Worm (Caenorhabditis elegans) whole organism, young adult: ENCODE results near the gene ZK546.2.

Experiments
- B0336.3 ChIP-seq: fragments of 200-800 bp; sonication (Bioruptor generic); IDR thresholded peaks from 2 replicates; pipeline ENCODE4 v1.3.6; 2022; ENCODE audit warnings: missing genetic modification characterization, missing compliant biosample characterization
- C06A6.2 ChIP-seq: fragments of 200-800 bp; sonication (Bioruptor generic); conservative IDR thresholded peaks from 2 replicates; pipeline ENCODE4 v1.3.6; 2022; ENCODE audit warnings: missing genetic modification characterization, missing compliant biosample characterization
- D2030.7 ChIP-seq: fragments of 200-800 bp; sonication (Bioruptor generic); IDR thresholded peaks from 2 replicates; pipeline ENCODE4 v1.3.6; 2022; ENCODE audit warnings: missing genetic modification reagents, missing genetic modification characterization, missing compliant biosample characterization
- F22D6.2 ChIP-seq: sonication (generic microtip); optimal IDR thresholded peaks from 2 replicates; lab custom pipeline; 2016; ENCODE audit warnings: mild to moderate bottlenecking, missing genetic modification characterization, missing compliant biosample characterization
- F23B12.7 ChIP-seq: sonication (generic microtip); optimal IDR thresholded peaks from 2 replicates; lab custom pipeline; 2017; ENCODE audit warnings: missing genetic modification characterization, mild to moderate bottlenecking, missing compliant biosample characterization, antibody characterized with exemption, moderate library complexity; ENCODE audit not compliant: insufficient read depth
- F49E8.2 ChIP-seq: sonication (generic microtip); optimal IDR thresholded peaks from 3 replicates; lab custom pipeline; 2017; ENCODE audit warnings: missing genetic modification characterization, mild to moderate bottlenecking, missing compliant biosample characterization, antibody characterized with exemption, moderate library complexity; ENCODE audit not compliant: insufficient read depth
- K12H6.12 ChIP-seq: fragments of 200-800 bp; sonication (Bioruptor generic); optimal IDR thresholded peaks from 2 replicates; lab custom pipeline; 2018; ENCODE audit warnings: mild to moderate bottlenecking, missing genetic modification characterization, missing compliant biosample characterization
- Y53G8AR.9 ChIP-seq: fragments of 200-800 bp; sonication (Bioruptor generic); conservative IDR thresholded peaks from 2 replicates; pipeline ENCODE4 v1.3.6; 2022; ENCODE audit warnings: missing genetic modification reagents, missing genetic modification characterization, missing compliant biosample characterization
- aptf-2 ChIP-seq: fragments of 200-800 bp; sonication (Bioruptor generic); conservative IDR thresholded peaks from 2 replicates; pipeline ENCODE4 v1.3.6; 2022; ENCODE audit warnings: missing genetic modification reagents, missing genetic modification characterization, missing compliant biosample characterization
- atf-7 ChIP-seq: sonication (generic microtip); optimal IDR thresholded peaks from 2 replicates; lab custom pipeline; 2017; ENCODE audit warnings: mild to moderate bottlenecking, missing genetic modification characterization, missing compliant biosample characterization
- attf-3 ChIP-seq: fragments of 200-800 bp; sonication (Bioruptor generic); conservative IDR thresholded peaks from 2 replicates; pipeline ENCODE4 v1.3.6; 2022; ENCODE audit warnings: missing genetic modification reagents, missing genetic modification characterization, missing compliant biosample characterization
- attf-5 ChIP-seq: fragments of 200-800 bp; sonication (Bioruptor generic); optimal IDR thresholded peaks from 2 replicates; lab custom pipeline; 2018; ENCODE audit warnings: mild to moderate bottlenecking, missing genetic modification characterization, missing compliant biosample characterization
- cebp-1 ChIP-seq, 2 experiments: fragments of 200-800 bp in 1 of 2; sonication (Bioruptor generic) in 1 of 2; sonication (generic microtip) in 1 of 2; IDR thresholded peaks in 1 of 2; optimal IDR thresholded peaks in 1 of 2; 2 replicates each; pipeline versions ENCODE4 v1.3.6 to Lab custom; 2017 to 2022; ENCODE audit warnings: missing compliant biosample characterization in 2 of 2, missing genetic modification characterization in 2 of 2, mild to moderate bottlenecking in 1 of 2, missing genetic modification reagents in 1 of 2, moderate library complexity in 1 of 2
- ceh-27 ChIP-seq: fragments of 200-800 bp; sonication (Bioruptor generic); optimal IDR thresholded peaks from 2 replicates; lab custom pipeline; 2018; ENCODE audit warnings: mild to moderate bottlenecking, missing genetic modification characterization, moderate library complexity, missing compliant biosample characterization
- chd-7 ChIP-seq: sonication (generic microtip); optimal IDR thresholded peaks from 2 replicates; lab custom pipeline; 2016; ENCODE audit warnings: mild to moderate bottlenecking, missing genetic modification characterization, moderate library complexity, missing compliant biosample characterization
- dox-1 ChIP-seq: fragments of 200-800 bp; sonication (Bioruptor generic); IDR thresholded peaks from 2 replicates; pipeline ENCODE4 v1.3.6; 2022; ENCODE audit warnings: missing genetic modification reagents, missing genetic modification characterization, missing compliant biosample characterization
- dpl-1 ChIP-seq: fragments of 150-350 bp; optimal IDR thresholded peaks from 2 replicates; lab custom pipeline; 2014; ENCODE audit warnings: missing biosample characterization, missing genetic modification reagents, missing genetic modification characterization
- efl-1 ChIP-seq: fragments of 150-350 bp; optimal IDR thresholded peaks from 2 replicates; lab custom pipeline; 2014; ENCODE audit warnings: missing biosample characterization, missing genetic modification reagents, missing genetic modification characterization
- ekl-4 ChIP-seq: fragments of 200-800 bp; sonication (Bioruptor generic); IDR thresholded peaks from 2 replicates; pipeline ENCODE4 v1.3.6; 2022; ENCODE audit warnings: missing genetic modification reagents, missing genetic modification characterization, missing compliant biosample characterization
- hmg-1.2 ChIP-seq: fragments of 200-800 bp; sonication (Bioruptor generic); IDR thresholded peaks from 2 replicates; pipeline ENCODE4 v1.3.6; 2022; ENCODE audit warnings: missing genetic modification reagents, missing genetic modification characterization, missing compliant biosample characterization
- lin-35 ChIP-seq, 3 experiments: fragments of 150-350 bp in 2 of 3; sonication (generic microtip) in 1 of 3; optimal IDR thresholded peaks; 2 replicates each; lab custom pipeline; 2014 to 2018; ENCODE audit warnings: missing biosample characterization in 3 of 3, missing genetic modification characterization in 3 of 3, missing genetic modification reagents in 3 of 3
- lsl-1 ChIP-seq: fragments of 200-800 bp; sonication (Bioruptor generic); optimal IDR thresholded peaks from 2 replicates; lab custom pipeline; 2018; ENCODE audit warnings: mild to moderate bottlenecking, missing genetic modification characterization, moderate library complexity, missing compliant biosample characterization
- madf-3 ChIP-seq: fragments of 200-800 bp; sonication (Bioruptor generic); IDR thresholded peaks from 2 replicates; pipeline ENCODE4 v1.3.6; 2022; ENCODE audit warnings: missing genetic modification reagents, missing genetic modification characterization, missing compliant biosample characterization
- madf-6 ChIP-seq: fragments of 200-800 bp; sonication (Bioruptor generic); IDR thresholded peaks from 2 replicates; pipeline ENCODE4 v1.3.6; 2022; ENCODE audit warnings: missing genetic modification reagents, missing genetic modification characterization, missing compliant biosample characterization
- mcd-1 ChIP-seq: fragments of 200-800 bp; sonication (Bioruptor generic); IDR thresholded peaks from 2 replicates; pipeline ENCODE4 v1.3.6; 2022; ENCODE audit warnings: missing genetic modification reagents, missing genetic modification characterization, missing compliant biosample characterization
- nfya-2 ChIP-seq: fragments of 200-800 bp; sonication (Bioruptor generic); IDR thresholded peaks from 2 replicates; pipeline ENCODE4 v1.3.6; 2022; ENCODE audit warnings: missing genetic modification reagents, missing genetic modification characterization, missing compliant biosample characterization
- nhr-120 ChIP-seq: fragments of 200-800 bp; sonication (Bioruptor generic); IDR thresholded peaks from 2 replicates; pipeline ENCODE4 v1.3.6; 2022; ENCODE audit warnings: missing genetic modification characterization, missing compliant biosample characterization
- nhr-80 ChIP-seq: sonication (generic microtip); optimal IDR thresholded peaks from 2 replicates; lab custom pipeline; 2016; ENCODE audit warnings: missing genetic modification characterization, missing compliant biosample characterization
- pbrm-1 ChIP-seq: fragments of 200-800 bp; sonication (Bioruptor generic); IDR thresholded peaks from 2 replicates; pipeline ENCODE4 v1.3.6; 2022; ENCODE audit warnings: missing genetic modification reagents, missing genetic modification characterization, missing compliant biosample characterization
- pha-4 ChIP-seq: fragments of 150-350 bp; sonication (generic microtip); optimal IDR thresholded peaks from 2 replicates; lab custom pipeline; 2014; ENCODE audit warnings: missing biosample characterization, missing genetic modification reagents, missing genetic modification characterization
- rcor-1 ChIP-seq: fragments of 200-800 bp; sonication (Bioruptor generic); IDR thresholded peaks from 2 replicates; pipeline ENCODE4 v1.3.6; 2022; ENCODE audit warnings: missing genetic modification reagents, missing genetic modification characterization, missing compliant biosample characterization
- repo-1 ChIP-seq: sonication (generic microtip); optimal IDR thresholded peaks from 2 replicates; lab custom pipeline; 2017; ENCODE audit warnings: mild to moderate bottlenecking, missing genetic modification characterization, missing compliant biosample characterization
- rpc-1 ChIP-seq, 2 experiments: fragments of 150-350 bp in 1 of 2; sonication (generic microtip) in 1 of 2; optimal IDR thresholded peaks; 2 replicates each; lab custom pipeline; 2014 to 2018; ENCODE audit warnings: missing biosample characterization in 1 of 2, missing genetic modification characterization in 1 of 2, missing genetic modification reagents in 1 of 2, missing genotype in 1 of 2
- snpc-1.3 ChIP-seq: sonication (generic microtip); optimal IDR thresholded peaks from 2 replicates; lab custom pipeline; 2017; ENCODE audit warnings: missing genetic modification characterization, mild to moderate bottlenecking, missing compliant biosample characterization, antibody characterized with exemption, moderate library complexity, missing genotype, missing genetic modification reagents; ENCODE audit not compliant: insufficient read depth
- snpc-3.4 ChIP-seq: sonication (generic microtip); optimal IDR thresholded peaks from 2 replicates; lab custom pipeline; 2017; ENCODE audit warnings: missing genetic modification characterization, mild to moderate bottlenecking, missing compliant biosample characterization, antibody characterized with exemption, moderate library complexity, missing genotype, missing genetic modification reagents
- snpc-4 ChIP-seq, 5 experiments: fragments of 150-350 bp in 1 of 5; sonication (generic microtip) in 4 of 5; optimal IDR thresholded peaks; 2 replicates each; lab custom pipeline; 2014 to 2018; ENCODE audit warnings: missing genetic modification characterization in 5 of 5, missing biosample characterization in 3 of 5, antibody characterized with exemption in 2 of 5, mild to moderate bottlenecking in 2 of 5, missing compliant biosample characterization in 2 of 5, missing genotype in 2 of 5, moderate library complexity in 2 of 5, missing genetic modification reagents in 1 of 5
- tbp1 ChIP-seq: fragments of 200-800 bp; sonication (Bioruptor generic); optimal IDR thresholded peaks from 2 replicates; lab custom pipeline; 2018; ENCODE audit warnings: mild to moderate bottlenecking, missing genetic modification characterization, missing compliant biosample characterization
- unc-130 ChIP-seq: sonication (generic microtip); optimal IDR thresholded peaks from 2 replicates; lab custom pipeline; 2016; ENCODE audit warnings: missing genetic modification reagents, missing genetic modification characterization, missing compliant biosample characterization
- zfh-2 ChIP-seq: fragments of 200-800 bp; sonication (Bioruptor generic); conservative IDR thresholded peaks from 2 replicates; pipeline ENCODE4 v1.3.6; 2022; ENCODE audit warnings: missing genetic modification reagents, missing genetic modification characterization, missing compliant biosample characterization
- ztf-28 ChIP-seq: fragments of 200-800 bp; sonication (Bioruptor generic); IDR thresholded peaks from 2 replicates; pipeline ENCODE4 v1.3.6; 2022; ENCODE audit warnings: missing genetic modification reagents, missing genetic modification characterization, missing compliant biosample characterization
- ztf-6 ChIP-seq: fragments of 200-800 bp; sonication (Bioruptor generic); IDR thresholded peaks from 2 replicates; pipeline ENCODE4 v1.3.6; 2022; ENCODE audit warnings: missing genetic modification reagents, missing genetic modification characterization, missing compliant biosample characterization

The ZK546.2 gene

ce11 chrII:4954099-4954959, 8.5 kb downstream of the ZK546.2 start:
- TF ChIP-seq Y53G8AR.9 (GFP tag; lab: Robert Waterston, UW) = peak; percentile 24; the same call in 1 of the 2 replicates
- peak; percentile 50 for TF ChIP-seq madf-6 (GFP tag; lab: Robert Waterston, UW)
- no peak for TF ChIP-seq cebp-1 (GFP tag; IDR thresholded peaks at IDR 0.05; lab: Robert Waterston, UW)
- TF ChIP-seq cebp-1 (tag; optimal IDR thresholded peaks at IDR 0.05; lab: Kevin White, UChicago) = peak; percentile 27
- no peak for TF ChIP-seq ztf-28 (GFP tag; lab: Robert Waterston, UW)
- TF ChIP-seq C06A6.2 (GFP tag; lab: Robert Waterston, UW) = 0 out of 2 replicates have a peak, but pooled peaks have one; percentile 20
- TF ChIP-seq snpc-1.3 = no peak
- TF ChIP-seq chd-7 (tag; lab: Kevin White, UChicago) = no peak
- 0 out of 2 replicates have a peak, but pooled peaks have one; percentile 9 for TF ChIP-seq ekl-4 (GFP tag; lab: Robert Waterston, UW)
- TF ChIP-seq madf-3 (GFP tag; lab: Robert Waterston, UW) = peak; percentile 82; the same call in 1 of the 2 replicates
- peak; percentile 21 for TF ChIP-seq snpc-3.4 (tag; lab: Kevin White, UChicago)
- TF ChIP-seq snpc-4 (GFP tag; optimal IDR thresholded peaks at IDR 0.05; lab: Kevin White, UChicago) = no peak
- TF ChIP-seq snpc-4 (tag; optimal IDR thresholded peaks at IDR 0.05; lab: Kevin White, UChicago) = peak in 1 of 4 experiments; percentile 7
- no peak for TF ChIP-seq dox-1
- 0 out of 2 replicates have a peak, but pooled peaks have one; percentile 30 for TF ChIP-seq B0336.3 (GFP tag; lab: Robert Waterston, UW)
- TF ChIP-seq tbp1 (GFP tag; lab: Kevin White, UChicago) = peak; percentile 7

ce11 chrII:4955353-4955752, 9.5 kb downstream of the ZK546.2 start, which contains the start of gene pbs-3:
Gene pbs-3 (minus strand): TSS chrII:4955427.
- TF ChIP-seq nhr-80 (peak; percentile 44), pha-4 (tag; lab: Kevin White, UChicago) (peak; percentile 13), lin-35 (GFP tag; optimal IDR thresholded peaks at IDR 0.05; lab: Kevin White, UChicago) (peak in 1 of 3 experiments; percentile 27), atf-7 (no peak), unc-130 (peak; percentile 9), rcor-1 (GFP tag; lab: Robert Waterston, UW) (peak; percentile 33; the same call in 1 of the 2 replicates), zfh-2 (GFP tag; lab: Robert Waterston, UW) (no peak), attf-5 (GFP tag; lab: Kevin White, UChicago) (peak; percentile 81), mcd-1 (GFP tag; lab: Robert Waterston, UW) (peak; percentile 64), K12H6.12 (peak; percentile 19), snpc-1.3 (peak; percentile 34), dox-1 (peak; percentile 53; the same call in 1 of the 2 replicates), nfya-2 (GFP tag; lab: Robert Waterston, UW) (no peak), hmg-1.2 (GFP tag; lab: Robert Waterston, UW) (peak; percentile 5; the same call in 1 of the 2 replicates), rpc-1 (optimal IDR thresholded peaks at IDR 0.05; lab: Kevin White, UChicago) (peak; percentile 1), rpc-1 (tag; optimal IDR thresholded peaks at IDR 0.05; lab: Kevin White, UChicago) (no peak), ceh-27 (peak; percentile 25), F49E8.2 (tag; lab: Kevin White, UChicago) (peak; percentile 48), ztf-6 (GFP tag; lab: Robert Waterston, UW) (no peak), D2030.7 (GFP tag; lab: Robert Waterston, UW) (peak; percentile 61), attf-3 (0 out of 2 replicates have a peak, but pooled peaks have one; percentile 47), nhr-120 (GFP tag; lab: Robert Waterston, UW) (no peak), Y53G8AR.9 (GFP tag; lab: Robert Waterston, UW) (peak; percentile 31; the same call in 1 of the 2 replicates), snpc-4 (GFP tag; optimal IDR thresholded peaks at IDR 0.05; lab: Kevin White, UChicago) (no peak), snpc-4 (tag; optimal IDR thresholded peaks at IDR 0.05; lab: Kevin White, UChicago) (peak in 1 of 4 experiments; percentile 16), F22D6.2 (tag; lab: Kevin White, UChicago) (no peak), F23B12.7 (peak; percentile 85), efl-1 (GFP tag; lab: Kevin White, UChicago) (no peak), pbrm-1 (GFP tag; lab: Robert Waterston, UW) (peak; percentile 41; the same call in 1 of the 2 replicates), lsl-1 (peak; percentile 30), aptf-2 (GFP tag; lab: Robert Waterston, UW) (0 out of 2 replicates have a peak, but pooled peaks have one; percentile 44), repo-1 (tag; lab: Kevin White, UChicago) (no peak), dpl-1 (GFP tag; lab: Kevin White, UChicago) (peak; percentile 7)
